Worm (Caenorhabditis elegans) whole organism, L1 larva: ENCODE data around the gene R13A5.11.
A peak's percentile ranks its signal among the peaks of the same experiment; 100 is the strongest.

Experiments
- C04F5.9 ChIP-seq: sonication (generic microtip); optimal IDR thresholded peaks from 2 replicates; lab custom pipeline; 2016; ENCODE audit warnings: missing genetic modification characterization, missing compliant biosample characterization
- alr-1 ChIP-seq: fragments of 200-800 bp; sonication (Bioruptor generic); optimal IDR thresholded peaks from 2 replicates; lab custom pipeline; 2018; ENCODE audit warnings: borderline replicate concordance, mild to moderate bottlenecking, missing genetic modification characterization, missing compliant biosample characterization
- ama-1 ChIP-seq: fragments of 150-350 bp; optimal IDR thresholded peaks from 2 replicates; lab custom pipeline; 2014
- blmp-1 ChIP-seq: fragments of 150-350 bp; optimal IDR thresholded peaks from 2 replicates; lab custom pipeline; 2014; ENCODE audit warnings: missing biosample characterization, missing genetic modification characterization
- ceh-8 ChIP-seq: fragments of 200-800 bp; sonication (Bioruptor generic); optimal IDR thresholded peaks from 2 replicates; lab custom pipeline; 2018; ENCODE audit warnings: mild to moderate bottlenecking, missing genetic modification characterization, moderate library complexity, missing compliant biosample characterization
- ceh-88 ChIP-seq: fragments of 200-800 bp; sonication (Bioruptor generic); IDR thresholded peaks from 2 replicates; pipeline ENCODE4 v1.3.6; 2022; ENCODE audit warnings: missing genetic modification characterization, missing compliant biosample characterization
- ceh-90 ChIP-seq: sonication (generic microtip); optimal IDR thresholded peaks from 2 replicates; lab custom pipeline; 2016; ENCODE audit warnings: missing genetic modification characterization, missing compliant biosample characterization
- ces-1 ChIP-seq: fragments of 150-350 bp; optimal IDR thresholded peaks from 2 replicates; lab custom pipeline; 2014; ENCODE audit warnings: missing biosample characterization, missing genetic modification reagents, missing genetic modification characterization
- dpl-1 ChIP-seq, 3 experiments: fragments of 150-350 bp in 2 of 3; sonication (generic microtip) in 1 of 3; optimal IDR thresholded peaks; 2 replicates each; lab custom pipeline; 2014 to 2017; ENCODE audit warnings: missing biosample characterization in 3 of 3, missing genetic modification characterization in 3 of 3, missing genetic modification reagents in 3 of 3
- dsc-1 ChIP-seq: sonication (generic microtip); optimal IDR thresholded peaks from 2 replicates; lab custom pipeline; 2016; ENCODE audit warnings: mild to moderate bottlenecking, missing genetic modification characterization, missing compliant biosample characterization
- efl-1 ChIP-seq, 4 experiments: fragments of 150-350 bp; optimal IDR thresholded peaks in 3 of 4; peaks in 1 of 4; 1 replicate in 1 of 4; 2 replicates in 3 of 4; lab custom pipeline; 2014; ENCODE audit warnings: missing biosample characterization in 2 of 4, missing genetic modification characterization in 2 of 4, missing genetic modification reagents in 2 of 4
- efl-3 ChIP-seq: fragments of 200-800 bp; sonication (Bioruptor generic); optimal IDR thresholded peaks from 2 replicates; lab custom pipeline; 2018; ENCODE audit warnings: mild to moderate bottlenecking, missing genetic modification characterization, missing compliant biosample characterization
- egl-27 ChIP-seq, 2 experiments: fragments of 150-350 bp in 1 of 2; sonication (generic microtip); optimal IDR thresholded peaks; 3 replicates each; lab custom pipeline; 2017 to 2018; ENCODE audit warnings: missing biosample characterization in 2 of 2, missing genetic modification characterization in 2 of 2, missing genetic modification reagents in 2 of 2
- elt-3 ChIP-seq, 6 experiments: fragments of 150-350 bp in 1 of 6; sonication (generic microtip); optimal IDR thresholded peaks; 2 replicates each; lab custom pipeline; 2017 to 2018; ENCODE audit warnings: missing biosample characterization in 6 of 6, missing genetic modification characterization in 6 of 6, inconsistent platforms in 1 of 6
- fkh-10 ChIP-seq: sonication (generic microtip); optimal IDR thresholded peaks from 2 replicates; lab custom pipeline; 2017; ENCODE audit warnings: missing biosample characterization, missing genetic modification reagents, missing genetic modification characterization
- fkh-4 ChIP-seq: sonication (generic microtip); optimal IDR thresholded peaks from 2 replicates; lab custom pipeline; 2016; ENCODE audit warnings: missing compliant biosample characterization, missing genetic modification characterization, borderline replicate concordance
- fos-1 ChIP-seq: fragments of 150-350 bp; optimal IDR thresholded peaks from 2 replicates; lab custom pipeline; 2014; ENCODE audit warnings: missing biosample characterization, missing genetic modification characterization
- grh-1 ChIP-seq: fragments of 200-800 bp; sonication (Bioruptor generic); IDR thresholded peaks from 2 replicates; pipeline ENCODE4 v1.3.6; 2022; ENCODE audit warnings: missing genetic modification reagents, missing genetic modification characterization, missing compliant biosample characterization
- hlh-17 ChIP-seq: fragments of 200-800 bp; sonication (Bioruptor generic); optimal IDR thresholded peaks from 2 replicates; lab custom pipeline; 2018; ENCODE audit warnings: missing genetic modification characterization, mild to moderate bottlenecking, missing compliant biosample characterization, moderate library complexity, borderline replicate concordance
- hlh-4 ChIP-seq: sonication (generic microtip); optimal IDR thresholded peaks from 2 replicates; lab custom pipeline; 2016; ENCODE audit warnings: mild to moderate bottlenecking, missing genetic modification characterization, missing compliant biosample characterization
- hpl-2 ChIP-seq: fragments of 150-350 bp; optimal IDR thresholded peaks from 2 replicates; lab custom pipeline; 2014; ENCODE audit warnings: missing biosample characterization, missing genetic modification reagents, missing genetic modification characterization
- lin-13 ChIP-seq: fragments of 150-350 bp; optimal IDR thresholded peaks from 2 replicates; lab custom pipeline; 2014; ENCODE audit warnings: missing biosample characterization, missing genetic modification reagents, missing genetic modification characterization
- lin-15B ChIP-seq: fragments of 150-350 bp; sonication (generic microtip); optimal IDR thresholded peaks from 3 replicates; lab custom pipeline; 2014; ENCODE audit warnings: missing biosample characterization, missing genetic modification characterization
- lir-3 ChIP-seq: sonication (generic microtip); optimal IDR thresholded peaks from 2 replicates; lab custom pipeline; 2016; ENCODE audit warnings: mild to moderate bottlenecking, missing genetic modification characterization, moderate library complexity, missing compliant biosample characterization; ENCODE audit not compliant: poor library complexity
- mab-9 ChIP-seq: fragments of 200-800 bp; sonication (Bioruptor generic); IDR thresholded peaks from 2 replicates; pipeline ENCODE4 v1.3.6; 2022; ENCODE audit warnings: missing genetic modification reagents, missing genetic modification characterization, missing compliant biosample characterization
- mdl-1 ChIP-seq, 2 experiments: fragments of 150-350 bp; optimal IDR thresholded peaks; 2 replicates each; lab custom pipeline; 2014 to 2017; ENCODE audit warnings: missing biosample characterization in 2 of 2, missing genetic modification characterization in 2 of 2, inconsistent platforms in 1 of 2
- mef-2 ChIP-seq: fragments of 150-350 bp; optimal IDR thresholded peaks from 2 replicates; lab custom pipeline; 2014; ENCODE audit warnings: missing biosample characterization, missing genetic modification characterization
- mep-1 ChIP-seq: fragments of 150-350 bp; optimal IDR thresholded peaks from 2 replicates; lab custom pipeline; 2014; ENCODE audit warnings: missing biosample characterization, missing genetic modification characterization
- nhr-12 ChIP-seq: sonication (generic microtip); optimal IDR thresholded peaks from 2 replicates; lab custom pipeline; 2017; ENCODE audit warnings: missing biosample characterization, missing genetic modification characterization
- nhr-19 ChIP-seq: fragments of 200-800 bp; sonication (Bioruptor generic); conservative IDR thresholded peaks from 2 replicates; pipeline ENCODE4 v1.3.6; 2022; ENCODE audit warnings: missing genetic modification characterization, missing compliant biosample characterization
- nhr-237 ChIP-seq: fragments of 150-350 bp; optimal IDR thresholded peaks from 2 replicates; lab custom pipeline; 2014; ENCODE audit warnings: missing biosample characterization, missing genetic modification characterization
- nhr-77 ChIP-seq: fragments of 150-350 bp; optimal IDR thresholded peaks from 2 replicates; lab custom pipeline; 2014; ENCODE audit warnings: missing biosample characterization, missing genetic modification characterization
- nhr-90 ChIP-seq: sonication (generic microtip); optimal IDR thresholded peaks from 2 replicates; lab custom pipeline; 2016; ENCODE audit warnings: mild to moderate bottlenecking, missing genetic modification characterization, missing compliant biosample characterization; ENCODE audit not compliant: poor library complexity
- pax-3 ChIP-seq: fragments of 200-800 bp; sonication (Bioruptor generic); optimal IDR thresholded peaks from 2 replicates; lab custom pipeline; 2018; ENCODE audit warnings: mild to moderate bottlenecking, missing genetic modification characterization, moderate library complexity, missing compliant biosample characterization
- pqm-1 ChIP-seq: sonication (generic microtip); optimal IDR thresholded peaks from 3 replicates; lab custom pipeline; 2017; ENCODE audit warnings: missing biosample characterization, missing genetic modification characterization
- skn-1 ChIP-seq: fragments of 150-350 bp; optimal IDR thresholded peaks from 2 replicates; lab custom pipeline; 2014; ENCODE audit warnings: missing biosample characterization, missing genetic modification characterization
- snpc-4 ChIP-seq: fragments of 150-350 bp; optimal IDR thresholded peaks from 2 replicates; lab custom pipeline; 2014; ENCODE audit warnings: missing biosample characterization, missing genetic modification characterization
- snu-23 ChIP-seq: sonication (generic microtip); optimal IDR thresholded peaks from 2 replicates; lab custom pipeline; 2016; ENCODE audit warnings: missing genetic modification characterization, missing compliant biosample characterization
- sup-37 ChIP-seq: fragments of 200-800 bp; sonication (Bioruptor generic); optimal IDR thresholded peaks from 2 replicates; lab custom pipeline; 2018; ENCODE audit warnings: mild to moderate bottlenecking, missing genetic modification characterization, missing compliant biosample characterization
- swsn-7 ChIP-seq: sonication (generic microtip); optimal IDR thresholded peaks from 2 replicates; lab custom pipeline; 2016; ENCODE audit warnings: missing genetic modification characterization, missing compliant biosample characterization
- tbx-2 ChIP-seq: sonication (generic microtip); optimal IDR thresholded peaks from 2 replicates; lab custom pipeline; 2016; ENCODE audit warnings: missing genetic modification characterization, missing compliant biosample characterization
- tlp-1 ChIP-seq: fragments of 150-350 bp; optimal IDR thresholded peaks from 2 replicates; lab custom pipeline; 2014; ENCODE audit warnings: missing biosample characterization, missing genetic modification characterization
- unc-130 ChIP-seq: fragments of 150-350 bp; optimal IDR thresholded peaks from 2 replicates; lab custom pipeline; 2017; ENCODE audit warnings: missing biosample characterization, missing genetic modification characterization, inconsistent platforms
- unc-30 ChIP-seq: sonication (generic microtip); optimal IDR thresholded peaks from 2 replicates; lab custom pipeline; 2017; ENCODE audit warnings: missing biosample characterization, missing genetic modification characterization
- unc-86 ChIP-seq: sonication (generic microtip); optimal IDR thresholded peaks from 2 replicates; lab custom pipeline; 2016; ENCODE audit warnings: missing genetic modification characterization, missing compliant biosample characterization
- vab-15 ChIP-seq: sonication (generic microtip); optimal IDR thresholded peaks from 2 replicates; lab custom pipeline; 2017; ENCODE audit warnings: missing genotype, mild to moderate bottlenecking, missing genetic modification characterization, missing compliant biosample characterization
- zag-1 ChIP-seq: fragments of 150-350 bp; optimal IDR thresholded peaks from 2 replicates; lab custom pipeline; 2014; ENCODE audit warnings: missing biosample characterization, missing genetic modification characterization
- ztf-4 ChIP-seq: fragments of 150-350 bp; optimal IDR thresholded peaks from 2 replicates; lab custom pipeline; 2014; ENCODE audit warnings: missing biosample characterization, missing genetic modification characterization

R13A5.11 gene

DNA sequence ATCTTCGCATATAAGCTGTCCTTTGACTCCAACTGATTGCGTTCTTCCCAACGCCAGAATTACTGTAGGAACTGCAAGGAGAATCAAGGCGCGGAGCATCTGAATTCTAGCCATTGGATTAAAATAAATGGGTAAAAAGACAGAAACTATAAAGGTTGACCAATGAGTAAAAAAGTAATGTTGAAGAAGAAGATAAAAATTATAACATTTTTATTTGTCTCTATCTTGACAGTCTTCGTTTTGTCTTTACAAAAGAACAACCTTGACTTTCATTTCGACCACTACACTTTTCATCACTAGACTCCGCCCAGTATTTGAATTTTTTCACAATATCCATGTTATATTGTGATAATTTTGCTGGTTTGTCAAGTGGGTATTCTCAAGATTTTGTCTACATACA lies 27.9 kb downstream of the R13A5.11 start, which contains the start of gene ttr-8:
ttr-8 (minus strand) TSS at position 101 of the 400 bp plus-strand sequence.
- no peak for TF ChIP-seq fkh-10 (GFP tag; lab: Kevin White, UChicago)
- no peak for TF ChIP-seq skn-1 (tag; lab: Kevin White, UChicago)
- TF ChIP-seq nhr-12: no peak
- no peak for TF ChIP-seq tbx-2 (tag; lab: Kevin White, UChicago)
- no peak for TF ChIP-seq unc-30 (tag; lab: Kevin White, UChicago)
- TF ChIP-seq swsn-7 (tag; lab: Kevin White, UChicago): no peak

DNA sequence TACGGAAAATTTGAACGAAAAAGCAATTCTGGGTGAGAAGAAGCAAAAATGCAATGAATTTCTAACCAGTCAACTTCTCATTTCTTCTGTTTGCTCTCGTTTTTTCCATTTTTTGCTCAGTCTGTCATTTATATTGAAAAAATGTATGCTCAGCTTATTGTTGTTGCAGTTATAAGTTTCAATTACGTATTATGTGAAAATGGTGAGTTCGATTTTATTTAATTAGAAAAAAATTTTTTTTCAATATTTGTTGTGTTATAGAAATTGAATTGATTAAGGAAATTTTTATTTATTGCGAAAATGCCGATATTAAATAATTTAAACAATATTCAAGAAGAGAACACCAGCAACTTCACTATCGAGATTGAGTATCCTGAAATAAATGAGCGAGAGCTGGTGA lies 31.3 kb downstream of the R13A5.11 start, which contains the start of gene lgc-12:
lgc-12 (plus strand) TSS at position 301 of the 400 bp plus-strand sequence.
- TF ChIP-seq tbx-2 (tag; lab: Kevin White, UChicago) (no peak), hpl-2 (GFP tag; lab: Kevin White, UChicago) (no peak), egl-27 (tag; optimal IDR thresholded peaks at IDR 0.05; lab: Kevin White, UChicago) (no peak), vab-15 (tag; lab: Kevin White, UChicago) (no peak), tlp-1 (tag; lab: Kevin White, UChicago) (no peak)

DNA sequence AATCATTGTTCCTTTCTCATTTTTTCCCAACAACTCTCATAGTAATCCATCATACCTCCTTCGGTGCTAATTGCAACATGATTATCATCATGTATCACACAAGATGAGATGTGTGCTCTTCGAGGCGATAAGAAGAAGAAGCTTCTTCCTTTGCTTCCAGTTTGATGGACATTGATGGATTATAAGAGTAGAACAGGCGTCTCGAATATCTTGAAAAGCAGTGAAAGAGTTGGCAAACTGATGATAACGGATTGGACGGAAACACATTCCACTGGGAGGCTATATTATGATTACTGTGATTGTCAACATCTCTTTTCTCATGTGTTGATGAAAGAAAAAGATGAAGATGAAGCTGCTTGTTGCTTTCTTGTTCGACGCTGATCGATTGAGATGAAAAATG lies 33.3 kb downstream of the R13A5.11 start:
- TF ChIP-seq ceh-88 (GFP tag; lab: Robert Waterston, UW) (no peak), efl-1 (optimal IDR thresholded peaks at IDR 0.05; lab: Kevin White, UChicago) (peak; percentile 8 to 15), efl-1 (GFP tag; optimal IDR thresholded peaks at IDR 0.05 in 1 of 2; lab: Kevin White, UChicago) (no peak), lin-15B (tag; lab: Kevin White, UChicago) (no peak), zag-1 (tag; lab: Kevin White, UChicago) (no peak), mdl-1 (tag; optimal IDR thresholded peaks at IDR 0.05; lab: Kevin White, UChicago) (no peak), nhr-19 (GFP tag; lab: Robert Waterston, UW) (peak; percentile 34), hlh-4 (tag; lab: Kevin White, UChicago) (no peak), grh-1 (GFP tag; lab: Robert Waterston, UW) (no peak), C04F5.9 (tag; lab: Kevin White, UChicago) (no peak), dpl-1 (GFP tag; optimal IDR thresholded peaks at IDR 0.05; lab: Kevin White, UChicago) (no peak), dsc-1 (tag; lab: Kevin White, UChicago) (no peak), mef-2 (no peak), sup-37 (GFP tag; lab: Kevin White, UChicago) (no peak), alr-1 (tag; lab: Kevin White, UChicago) (no peak), blmp-1 (tag; lab: Kevin White, UChicago) (no peak), mab-9 (no peak), fos-1 (tag; lab: Kevin White, UChicago) (no peak), unc-86 (tag; lab: Kevin White, UChicago) (no peak), snu-23 (GFP tag; lab: Kevin White, UChicago) (peak; percentile 18), unc-30 (tag; lab: Kevin White, UChicago) (no peak), snpc-4 (tag; lab: Kevin White, UChicago) (no peak), lin-13 (no peak), lir-3 (tag; lab: Kevin White, UChicago) (no peak), ztf-4 (tag; lab: Kevin White, UChicago) (no peak), tbx-2 (tag; lab: Kevin White, UChicago) (peak; percentile 48), ceh-90 (tag; lab: Kevin White, UChicago) (no peak), ces-1 (GFP tag; lab: Kevin White, UChicago) (no peak), ceh-8 (no peak), hpl-2 (GFP tag; lab: Kevin White, UChicago) (no peak), fkh-4 (tag; lab: Kevin White, UChicago) (no peak), elt-3 (tag; optimal IDR thresholded peaks at IDR 0.05; lab: Kevin White, UChicago) (no peak), mep-1 (tag; lab: Kevin White, UChicago) (no peak), pqm-1 (tag; lab: Kevin White, UChicago) (no peak), efl-3 (GFP tag; lab: Kevin White, UChicago) (no peak), nhr-77 (tag; lab: Kevin White, UChicago) (no peak), hlh-17 (GFP tag; lab: Kevin White, UChicago) (no peak), ama-1 (lab: Kevin White, UChicago) (no peak), nhr-90 (tag; lab: Kevin White, UChicago) (no peak), nhr-237 (tag; lab: Kevin White, UChicago) (no peak), pax-3 (tag; lab: Kevin White, UChicago) (no peak), unc-130 (tag; lab: Kevin White, UChicago) (no peak), skn-1 (tag; lab: Kevin White, UChicago) (no peak), nhr-12 (no peak)
